Fruit fly (Drosophila melanogaster): ENCODE measurements around the gene dpr14.

dm6 chrX:7944151-7944713 lies 36.1 kb upstream of the dpr14 start:
- no peak for TF ChIP-seq CTCF (optimal IDR thresholded peaks at IDR 0.05)
- TF ChIP-seq CG8478 (optimal IDR thresholded peaks at IDR 0.05), result no peak
